Fruit fly (Drosophila melanogaster): ENCODE results near the gene CG9040.
A peak's percentile ranks its signal among the peaks of the same experiment; 100 is the strongest.

CG9040 gene

dm6 chr3L:14004963-14005458, 17.3 kb downstream of the CG9040 start:
- peak; percentile 97 for TF ChIP-seq CG17806 (tag; optimal IDR thresholded peaks at IDR 0.05)
- TF ChIP-seq Pif1A (GFP tag; optimal IDR thresholded peaks at IDR 0.05): peak; percentile 98
- TF ChIP-seq rn (GFP tag; IDR thresholded peaks at IDR 0.05): peak; percentile 97
- peak; percentile 99 for TF ChIP-seq Ets98B (GFP tag; IDR thresholded peaks at IDR 0.05)
- peak; percentile 94 for TF ChIP-seq gl (tag; optimal IDR thresholded peaks at IDR 0.05)
- no peak for TF ChIP-seq D1 (tag; optimal IDR thresholded peaks at IDR 0.05)
- peak; percentile 98 for TF ChIP-seq CG32121 (GFP tag; IDR thresholded peaks at IDR 0.05)
- TF ChIP-seq CG15710 (tag; optimal IDR thresholded peaks at IDR 0.05): peak; percentile 97
- TF ChIP-seq CG10348 (GFP tag; IDR thresholded peaks at IDR 0.05): peak; percentile 98
- peak; percentile 98 for TF ChIP-seq Pif1B (GFP tag; optimal IDR thresholded peaks at IDR 0.05)
- peak; percentile 98 for TF ChIP-seq CG14655 (GFP tag; optimal IDR thresholded peaks at IDR 0.05)
- TF ChIP-seq CG8159 (tag; optimal IDR thresholded peaks at IDR 0.05): peak; percentile 97
- peak; percentile 48 for TF ChIP-seq EcR (GFP tag; optimal IDR thresholded peaks at IDR 0.05)
- TF ChIP-seq CG8301 (tag; optimal IDR thresholded peaks at IDR 0.05): peak; percentile 98
- TF ChIP-seq CG13204 (GFP tag; optimal IDR thresholded peaks at IDR 0.05): peak; percentile 93
- TF ChIP-seq CG34367 (tag; optimal IDR thresholded peaks at IDR 0.05): peak; percentile 96
- TF ChIP-seq Snoo (tag; optimal IDR thresholded peaks at IDR 0.05): peak; percentile 96
- peak; percentile 97 for TF ChIP-seq CG9948 (tag; optimal IDR thresholded peaks at IDR 0.05)
- TF ChIP-seq fd96Ca (GFP tag; IDR thresholded peaks at IDR 0.05): peak; percentile 100
- peak; percentile 96 for TF ChIP-seq CG12605 (GFP tag; IDR thresholded peaks at IDR 0.05)
- TF ChIP-seq CG4496 (GFP tag; IDR thresholded peaks at IDR 0.05): peak; percentile 99

DNA sequence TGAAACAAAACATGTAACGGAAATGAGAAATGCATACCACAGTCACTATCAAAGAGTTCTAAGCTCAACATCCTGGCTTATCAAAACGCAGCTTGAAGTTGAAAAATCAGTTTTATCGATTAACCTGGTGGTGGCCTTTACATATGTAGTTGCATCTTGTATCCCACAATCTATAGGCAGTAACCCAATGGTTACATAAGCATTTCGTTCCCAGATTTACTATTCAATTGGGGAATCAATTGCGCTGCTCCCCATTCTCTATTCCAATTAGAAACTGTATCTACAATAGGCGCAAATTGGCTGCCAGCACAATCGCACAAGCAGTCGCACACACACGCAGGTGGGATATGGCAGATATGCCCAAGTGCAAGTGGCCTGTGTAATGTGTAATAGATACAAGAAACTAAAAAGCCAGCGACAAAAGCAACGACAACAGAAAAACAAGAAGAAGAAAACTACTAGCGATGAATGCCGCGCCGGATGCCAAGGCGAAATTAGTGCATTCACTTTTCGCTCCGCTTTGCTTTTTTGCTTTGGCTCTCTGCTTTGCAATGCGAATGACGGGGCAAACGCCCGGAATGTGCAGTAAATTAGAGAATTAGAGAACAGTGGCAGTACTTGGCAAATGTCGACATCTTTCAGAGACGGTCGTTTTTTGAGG, 18.1 kb downstream of the CG9040 start:
- TF ChIP-seq Snoo (tag; optimal IDR thresholded peaks at IDR 0.05) (no peak), Pif1A (GFP tag; optimal IDR thresholded peaks at IDR 0.05) (no peak), CG12605 (GFP tag; IDR thresholded peaks at IDR 0.05) (no peak; the same call in 1 of the 2 replicates), CG4496 (GFP tag; IDR thresholded peaks at IDR 0.05) (peak; percentile 19; the same call in 1 of the 3 replicates)

dm6 chr3L:14006704-14007126, 19.0 kb downstream of the CG9040 start:
- TF ChIP-seq CG34367 (tag; optimal IDR thresholded peaks at IDR 0.05) (no peak), Ets98B (GFP tag; IDR thresholded peaks at IDR 0.05) (peak; percentile 15), CG12605 (GFP tag; IDR thresholded peaks at IDR 0.05) (0 out of 2 replicates have a peak, but pooled peaks have one; percentile 8)

DNA sequence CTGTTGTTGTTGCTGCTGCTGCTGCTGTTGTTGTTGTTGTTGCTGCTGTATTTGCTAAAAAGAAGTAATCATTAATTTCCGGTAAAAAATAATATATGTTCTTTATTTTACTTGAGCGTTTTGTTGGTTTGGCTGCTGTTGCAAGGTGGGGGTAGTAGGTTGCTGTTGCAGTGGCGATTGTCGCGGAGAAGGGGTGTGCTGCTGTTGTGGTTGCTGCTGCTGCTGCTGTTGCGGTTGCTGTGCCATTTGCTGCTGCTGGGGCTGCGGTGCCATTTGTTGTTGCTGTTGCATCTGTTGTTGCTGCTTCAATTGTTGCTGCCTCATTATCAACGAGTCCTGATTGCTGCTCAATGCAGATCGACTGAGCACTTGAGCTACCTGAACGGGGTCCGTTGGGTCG, 38.1 kb downstream of the CG9040 start:
- TF ChIP-seq CG15710 (tag; optimal IDR thresholded peaks at IDR 0.05) (no peak), CG14655 (GFP tag; optimal IDR thresholded peaks at IDR 0.05) (no peak), D1 (tag; optimal IDR thresholded peaks at IDR 0.05) (no peak), EcR (GFP tag; optimal IDR thresholded peaks at IDR 0.05) (no peak), CG12605 (GFP tag; IDR thresholded peaks at IDR 0.05) (no peak), CG17806 (tag; optimal IDR thresholded peaks at IDR 0.05) (no peak), fd96Ca (GFP tag; IDR thresholded peaks at IDR 0.05) (no peak), CG32121 (GFP tag; IDR thresholded peaks at IDR 0.05) (no peak), CG9948 (tag; optimal IDR thresholded peaks at IDR 0.05) (no peak)

DNA sequence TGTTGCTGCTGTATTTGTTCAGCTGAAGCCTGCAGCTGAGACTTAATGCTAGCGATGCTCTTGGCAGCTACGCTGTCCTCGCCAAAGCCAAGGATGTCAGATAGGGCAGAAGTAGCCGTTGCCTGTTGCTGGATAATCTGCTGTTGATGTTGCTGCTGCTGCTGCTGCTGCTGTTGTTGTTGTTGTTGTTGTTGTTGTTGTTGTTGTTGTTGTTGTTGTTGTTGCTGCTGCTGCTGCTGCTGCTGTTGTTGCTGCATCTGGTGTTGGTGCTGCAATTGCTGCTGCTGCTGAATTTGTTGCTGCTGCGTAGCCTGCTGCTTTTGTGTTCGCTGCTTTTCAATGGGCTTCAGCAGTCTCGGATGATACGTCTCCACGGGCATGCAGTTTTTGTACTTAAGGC, 39.9 kb downstream of the CG9040 start:
- TF ChIP-seq Snoo (tag; optimal IDR thresholded peaks at IDR 0.05) (no peak), CG34367 (tag; optimal IDR thresholded peaks at IDR 0.05) (no peak), CG12605 (GFP tag; IDR thresholded peaks at IDR 0.05) (no peak), CG4496 (GFP tag; IDR thresholded peaks at IDR 0.05) (no peak), Pif1A (GFP tag; optimal IDR thresholded peaks at IDR 0.05) (no peak), fd96Ca (GFP tag; IDR thresholded peaks at IDR 0.05) (no peak), CG15710 (tag; optimal IDR thresholded peaks at IDR 0.05) (no peak), Ets98B (GFP tag; IDR thresholded peaks at IDR 0.05) (no peak), CG8159 (tag; optimal IDR thresholded peaks at IDR 0.05) (no peak), rn (GFP tag; IDR thresholded peaks at IDR 0.05) (no peak), EcR (GFP tag; optimal IDR thresholded peaks at IDR 0.05) (no peak), CG14655 (GFP tag; optimal IDR thresholded peaks at IDR 0.05) (no peak), gl (tag; optimal IDR thresholded peaks at IDR 0.05) (no peak), CG8301 (tag; optimal IDR thresholded peaks at IDR 0.05) (no peak)

DNA sequence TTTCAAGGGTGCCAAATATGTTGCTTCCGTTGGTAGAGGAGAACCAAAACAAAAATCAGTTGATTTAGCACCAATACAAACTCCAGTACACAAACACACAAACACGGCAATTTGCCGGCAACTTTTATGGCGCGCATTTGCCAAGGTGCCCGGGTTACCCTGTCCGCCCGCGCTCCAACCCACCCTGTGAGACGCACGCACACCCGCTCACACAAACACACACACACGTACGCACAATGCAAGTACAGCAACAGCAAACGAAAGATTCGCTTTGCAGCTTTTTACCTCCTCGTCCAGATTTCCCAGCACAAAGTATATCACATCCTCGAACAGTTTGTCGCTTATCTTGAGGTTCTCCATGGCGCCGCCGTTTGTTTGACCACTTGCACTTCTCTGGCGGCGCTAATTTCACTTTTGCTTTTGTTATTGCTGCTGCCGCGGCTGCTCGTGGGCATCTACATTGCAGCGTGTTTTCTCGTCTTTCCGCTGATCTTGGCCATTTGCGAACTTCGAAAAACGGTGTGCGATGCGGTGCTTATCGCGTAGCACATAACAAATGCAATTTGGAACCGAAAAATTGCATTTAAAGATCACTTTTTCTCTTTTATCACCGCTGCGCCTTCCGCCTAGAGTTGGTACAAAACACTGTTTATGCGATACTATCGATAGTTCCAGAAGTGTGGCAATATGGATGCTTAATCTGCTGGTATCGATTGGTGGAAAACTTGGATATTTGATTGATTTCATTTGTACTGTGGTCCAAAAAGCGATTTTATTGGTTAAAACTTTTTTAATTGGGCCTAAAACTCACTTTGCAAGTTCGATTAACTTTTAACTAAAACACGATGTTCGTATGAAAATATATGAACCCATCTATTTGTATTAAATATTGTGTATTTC, 41.1 kb downstream of the CG9040 start, which contains the start of gene Ptip:
Ptip (minus strand) TSS at position 637 of the 900 bp plus-strand sequence.
- TF ChIP-seq CG4496 (GFP tag; IDR thresholded peaks at IDR 0.05): peak; percentile 77
- TF ChIP-seq Ets98B (GFP tag; IDR thresholded peaks at IDR 0.05): 0 out of 2 replicates have a peak, but pooled peaks have one; percentile 64
- TF ChIP-seq gl (tag; optimal IDR thresholded peaks at IDR 0.05): peak; percentile 40
- no peak for TF ChIP-seq CG17806 (tag; optimal IDR thresholded peaks at IDR 0.05)
- peak; percentile 49; the same call in 1 of the 2 replicates for TF ChIP-seq CG32121 (GFP tag; IDR thresholded peaks at IDR 0.05)
- peak; percentile 66 for TF ChIP-seq CG12605 (GFP tag; IDR thresholded peaks at IDR 0.05)

Data from whole organism, pupa.